Worm (Caenorhabditis elegans) whole organism, L3 larva: ENCODE data around the gene sre-42.

Experiments used
- nhr-12 ChIP-seq: fragments of 150-350 bp; optimal IDR thresholded peaks from 2 replicates; lab custom pipeline; 2014; ENCODE audit warnings: missing biosample characterization, missing genetic modification characterization
- nhr-28 ChIP-seq: fragments of 150-350 bp; optimal IDR thresholded peaks from 2 replicates; lab custom pipeline; 2014; ENCODE audit warnings: missing biosample characterization, missing genetic modification characterization
- nhr-67 ChIP-seq: fragments of 150-350 bp; optimal IDR thresholded peaks from 2 replicates; lab custom pipeline; 2014; ENCODE audit warnings: missing biosample characterization, missing genetic modification characterization
- pqm-1 ChIP-seq: fragments of 150-350 bp; optimal IDR thresholded peaks from 2 replicates; lab custom pipeline; 2017; ENCODE audit warnings: missing biosample characterization, missing genetic modification characterization, inconsistent platforms
- skn-1 ChIP-seq: fragments of 150-350 bp; optimal IDR thresholded peaks from 2 replicates; lab custom pipeline; 2014; ENCODE audit warnings: missing biosample characterization, missing genetic modification characterization
- zag-1 ChIP-seq: fragments of 150-350 bp; optimal IDR thresholded peaks from 2 replicates; lab custom pipeline; 2014; ENCODE audit warnings: missing biosample characterization, missing genetic modification characterization

DNA sequence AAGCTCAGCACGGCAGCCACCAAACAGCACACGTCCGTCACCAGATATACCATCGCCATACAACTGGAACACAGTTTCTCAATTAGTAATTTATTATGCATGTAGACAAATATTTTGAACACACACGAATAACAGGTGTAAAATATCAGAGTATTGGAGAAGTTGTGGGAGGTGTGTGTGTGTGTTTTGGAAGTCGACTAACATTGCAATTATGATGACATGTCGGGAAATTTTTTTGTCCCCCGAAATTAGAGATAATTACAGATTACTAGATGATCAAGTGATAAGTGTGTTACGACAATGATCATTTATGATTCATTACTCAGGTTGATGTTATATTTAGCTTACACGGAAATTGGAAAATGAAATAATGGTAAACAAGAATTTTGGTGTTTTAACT lies 43.1 kb upstream of the sre-42 start, which contains the start of gene Y57A10C.8:
- TF ChIP-seq skn-1 (tag; lab: Kevin White, UChicago), result no peak
- no peak for TF ChIP-seq nhr-67 (tag; lab: Kevin White, UChicago)
- TF ChIP-seq nhr-12 (tag; lab: Kevin White, UChicago), result no peak
- no peak for TF ChIP-seq zag-1 (tag; lab: Kevin White, UChicago)
- no peak for TF ChIP-seq nhr-28
- TF ChIP-seq pqm-1 (tag; lab: Kevin White, UChicago), result no peak
